Worm (Caenorhabditis elegans): ENCODE results near the gene Y59E9AL.4.

DNA sequence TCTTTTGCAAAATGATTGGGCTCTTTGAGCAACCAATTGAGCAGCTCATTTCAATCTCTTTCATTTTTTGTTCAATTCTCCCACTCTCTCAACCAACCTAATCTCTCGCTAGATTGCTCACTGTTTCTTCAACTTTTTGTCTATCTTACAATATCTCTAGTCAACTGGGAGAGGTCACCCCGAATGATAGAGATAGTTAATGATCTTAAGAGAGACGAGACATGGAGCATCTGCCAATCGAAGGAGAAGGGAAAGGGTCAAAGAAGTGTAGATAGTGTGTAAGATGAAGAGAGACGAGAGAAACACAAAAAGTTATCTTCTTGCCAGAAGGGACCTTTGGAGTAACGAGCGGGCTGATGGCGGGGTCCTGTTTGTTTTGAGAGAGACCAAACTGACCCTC, 45.7 kb downstream of the Y59E9AL.4 start:
- TF ChIP-seq ZK546.5 (tag; optimal IDR thresholded peaks at IDR 0.05) (no peak), egl-27 (tag; optimal IDR thresholded peaks at IDR 0.05) (no peak)

All from whole organism, L2 larva.